Worm (Caenorhabditis elegans) whole organism, L2 larva: ENCODE data around the gene clc-17.

Experiments
- C34F6.9 ChIP-seq: fragments of 150-350 bp; optimal IDR thresholded peaks from 2 replicates; lab custom pipeline; 2014; ENCODE audit warnings: missing biosample characterization, missing genetic modification characterization
- ama-1 ChIP-seq: fragments of 150-350 bp; optimal IDR thresholded peaks from 2 replicates; lab custom pipeline; 2018; ENCODE audit warnings: inconsistent platforms
- egl-27 ChIP-seq: sonication (generic microtip); optimal IDR thresholded peaks from 3 replicates; lab custom pipeline; 2017; ENCODE audit warnings: missing biosample characterization, missing genetic modification reagents, missing genetic modification characterization
- lin-39 ChIP-seq: fragments of 150-350 bp; optimal IDR thresholded peaks from 2 replicates; lab custom pipeline; 2014; ENCODE audit warnings: missing biosample characterization, missing genetic modification reagents, missing genetic modification characterization
- snpc-4 ChIP-seq: fragments of 150-350 bp; optimal IDR thresholded peaks from 2 replicates; lab custom pipeline; 2014; ENCODE audit warnings: missing biosample characterization, missing genetic modification characterization
- unc-39 ChIP-seq: fragments of 150-350 bp; optimal IDR thresholded peaks from 2 replicates; lab custom pipeline; 2014; ENCODE audit warnings: missing biosample characterization, missing genetic modification characterization
- ztf-11 ChIP-seq: sonication (generic microtip); optimal IDR thresholded peaks from 2 replicates; lab custom pipeline; 2017; ENCODE audit warnings: missing biosample characterization, missing genetic modification characterization

DNA sequence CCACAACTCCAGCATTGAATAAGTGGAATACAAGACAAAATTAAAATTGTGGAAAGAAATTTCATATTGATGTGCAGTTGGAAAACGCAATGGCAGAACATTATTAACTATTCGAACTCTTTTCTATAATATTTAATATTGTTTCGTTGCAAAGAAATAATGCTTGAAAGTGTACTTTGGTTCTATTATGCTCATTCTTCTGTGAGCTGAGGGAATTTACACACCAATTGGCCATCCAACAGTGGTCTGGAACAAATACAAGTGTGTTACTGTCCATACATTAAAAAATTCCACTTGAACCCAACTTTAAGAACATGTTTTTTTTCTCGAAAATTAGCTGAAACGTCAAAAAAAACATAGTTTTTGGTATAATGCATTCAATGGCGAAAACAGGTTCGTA lies 27.5 kb upstream of the clc-17 start, which contains the start of gene W04G3.13:
- no peak for TF ChIP-seq ztf-11 (tag; lab: Kevin White, UChicago)
- TF ChIP-seq ama-1: no peak
- no peak for TF ChIP-seq lin-39 (tag; lab: Kevin White, UChicago)
- TF ChIP-seq C34F6.9 (tag; lab: Kevin White, UChicago): no peak
- no peak for TF ChIP-seq snpc-4 (tag; lab: Kevin White, UChicago)
- no peak for TF ChIP-seq unc-39 (tag; lab: Kevin White, UChicago)
- no peak for TF ChIP-seq egl-27 (tag; lab: Kevin White, UChicago)
